Fruit fly (Drosophila melanogaster) whole organism, pupa: ENCODE data around the gene CG14646.

ENCODE experiments used
- CG10348 ChIP-seq: fragments of 200-800 bp; sonication (Bioruptor generic); IDR thresholded peaks from 2 replicates; pipeline ENCODE4 v1.3.6; 2022; ENCODE audit warnings: missing biosample characterization, missing genetic modification characterization
- CG12605 ChIP-seq: fragments of 200-800 bp; sonication (Bioruptor generic); IDR thresholded peaks from 2 replicates; pipeline ENCODE4 v1.3.6; 2022; ENCODE audit warnings: missing biosample characterization, missing genetic modification characterization
- CG13204 ChIP-seq: fragments of 200-800 bp; sonication (Bioruptor generic); optimal IDR thresholded peaks from 2 replicates; lab custom pipeline; 2018; ENCODE audit warnings: missing biosample characterization, mild to moderate bottlenecking, missing genetic modification characterization, moderate library complexity
- CG14655 ChIP-seq: fragments of 200-800 bp; sonication (Bioruptor generic); optimal IDR thresholded peaks from 3 replicates; lab custom pipeline; 2017; ENCODE audit warnings: mild to moderate bottlenecking, missing biosample characterization, missing genetic modification reagents, missing genetic modification characterization
- CG15710 ChIP-seq: fragments of 200-800 bp; sonication (Bioruptor generic); optimal IDR thresholded peaks from 2 replicates; lab custom pipeline; 2018; ENCODE audit warnings: missing biosample characterization, mild to moderate bottlenecking, missing genetic modification characterization, moderate library complexity
- CG17806 ChIP-seq: fragments of 200-800 bp; sonication (Bioruptor generic); optimal IDR thresholded peaks from 2 replicates; lab custom pipeline; 2018; ENCODE audit warnings: missing biosample characterization, mild to moderate bottlenecking, missing genetic modification characterization, moderate library complexity
- CG32121 ChIP-seq: fragments of 200-800 bp; sonication (Bioruptor generic); IDR thresholded peaks from 2 replicates; pipeline ENCODE4 v1.3.6; 2022; ENCODE audit warnings: missing biosample characterization, missing genetic modification characterization
- CG34367 ChIP-seq: fragments of 200-800 bp; sonication (Bioruptor generic); optimal IDR thresholded peaks from 2 replicates; lab custom pipeline; 2018; ENCODE audit warnings: missing biosample characterization, mild to moderate bottlenecking, missing genetic modification characterization
- CG4496 ChIP-seq: fragments of 200-800 bp; sonication (Bioruptor generic); IDR thresholded peaks from 3 replicates; pipeline ENCODE4 v1.3.6; 2022; ENCODE audit warnings: missing biosample characterization, missing genetic modification characterization
- CG8159 ChIP-seq: fragments of 200-800 bp; sonication (Bioruptor generic); optimal IDR thresholded peaks from 3 replicates; lab custom pipeline; 2018; ENCODE audit warnings: missing biosample characterization, mild to moderate bottlenecking, missing genetic modification characterization, moderate library complexity
- CG8301 ChIP-seq: fragments of 200-800 bp; sonication (Bioruptor generic); optimal IDR thresholded peaks from 2 replicates; lab custom pipeline; 2018; ENCODE audit warnings: missing biosample characterization, mild to moderate bottlenecking, missing genetic modification characterization
- CG9948 ChIP-seq: fragments of 200-800 bp; sonication (Bioruptor generic); optimal IDR thresholded peaks from 2 replicates; lab custom pipeline; 2018; ENCODE audit warnings: missing biosample characterization, mild to moderate bottlenecking, missing genetic modification characterization, moderate library complexity
- D1 ChIP-seq: fragments of 200-800 bp; sonication (Bioruptor generic); optimal IDR thresholded peaks from 2 replicates; lab custom pipeline; 2018; ENCODE audit warnings: missing biosample characterization, mild to moderate bottlenecking, missing genetic modification characterization, moderate library complexity
- EcR ChIP-seq: fragments of 200-800 bp; sonication (Bioruptor generic); optimal IDR thresholded peaks from 3 replicates; lab custom pipeline; 2019; ENCODE audit warnings: missing biosample characterization, missing genetic modification characterization, mild to moderate bottlenecking, moderate library complexity, missing genetic modification reagents
- Ets98B ChIP-seq: fragments of 200-800 bp; sonication (Bioruptor generic); IDR thresholded peaks from 2 replicates; pipeline ENCODE4 v1.3.6; 2022; ENCODE audit warnings: missing biosample characterization, missing genetic modification characterization
- Pif1A ChIP-seq: fragments of 200-800 bp; sonication (Bioruptor generic); optimal IDR thresholded peaks from 3 replicates; lab custom pipeline; 2016; ENCODE audit warnings: missing biosample characterization, missing genetic modification characterization
- Pif1B ChIP-seq: fragments of 200-800 bp; sonication (Bioruptor generic); optimal IDR thresholded peaks from 3 replicates; lab custom pipeline; 2016; ENCODE audit warnings: missing biosample characterization, missing genetic modification characterization
- Snoo ChIP-seq: fragments of 200-800 bp; sonication (Bioruptor generic); optimal IDR thresholded peaks from 3 replicates; lab custom pipeline; 2017; ENCODE audit warnings: missing biosample characterization, mild to moderate bottlenecking, missing genetic modification characterization, inconsistent platforms
- fd96Ca ChIP-seq: fragments of 200-800 bp; sonication (Bioruptor generic); IDR thresholded peaks from 3 replicates; pipeline ENCODE4 v1.3.6; 2022; ENCODE audit warnings: missing biosample characterization, missing genetic modification characterization
- gl ChIP-seq: fragments of 200-800 bp; sonication (Bioruptor generic); optimal IDR thresholded peaks from 2 replicates; lab custom pipeline; 2018; ENCODE audit warnings: missing biosample characterization, mild to moderate bottlenecking, missing genetic modification characterization
- rn ChIP-seq: fragments of 200-800 bp; sonication (Bioruptor generic); IDR thresholded peaks from 2 replicates; pipeline ENCODE4 v1.3.6; 2022; ENCODE audit warnings: missing biosample characterization, missing genetic modification characterization

Gene CG14646

DNA sequence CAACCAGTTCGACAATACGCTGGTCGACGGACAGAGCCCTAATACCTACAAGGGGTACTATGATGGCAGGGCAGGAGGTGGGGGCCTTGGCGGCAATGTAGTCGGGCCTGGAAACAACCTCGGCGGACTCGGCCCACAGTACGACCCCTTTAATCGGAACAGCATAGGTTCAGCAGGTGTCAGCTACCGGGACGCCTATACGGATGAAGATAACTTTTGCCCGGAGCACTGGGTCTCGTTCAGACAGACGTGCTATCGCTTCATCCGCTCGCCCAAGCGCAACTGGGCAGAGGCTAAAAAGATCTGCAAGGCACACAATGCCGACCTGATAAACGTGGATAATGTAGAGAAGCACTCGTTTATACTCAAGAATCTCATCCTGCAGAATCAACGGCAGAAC, 8.0 kb upstream of the CG14646 start:
- TF ChIP-seq CG34367 (tag; lab: Kevin White, UChicago): no peak
- TF ChIP-seq CG8159: no peak
- no peak for TF ChIP-seq CG14655 (GFP tag; lab: Kevin White, UChicago)
- TF ChIP-seq D1 (tag; lab: Kevin White, UChicago): no peak
- TF ChIP-seq Snoo (tag; lab: Kevin White, UChicago): no peak
- no peak for TF ChIP-seq gl (tag; lab: Kevin White, UChicago)
- no peak for TF ChIP-seq fd96Ca (GFP tag; lab: Robert Waterston, UW)
- TF ChIP-seq CG4496 (GFP tag; lab: Robert Waterston, UW): no peak
- no peak for TF ChIP-seq CG32121 (GFP tag; lab: Robert Waterston, UW)

dm6 chr3R:4387490-4387889, 2.7 kb upstream of the CG14646 start, which contains the start of gene tub:
Gene tub, plus strand, starts transcription at chr3R:4387742.
- TF ChIP-seq CG15710 (peak; percentile 16), CG9948 (no peak), rn (GFP tag; lab: Robert Waterston, UW) (no peak), CG32121 (GFP tag; lab: Robert Waterston, UW) (peak; percentile 29), Snoo (tag; lab: Kevin White, UChicago) (peak; percentile 24), CG34367 (tag; lab: Kevin White, UChicago) (peak; percentile 1), EcR (GFP tag; lab: Kevin White, UChicago) (peak; percentile 8), Pif1B (GFP tag; lab: Kevin White, UChicago) (no peak), CG12605 (GFP tag; lab: Robert Waterston, UW) (no peak), CG17806 (tag; lab: Kevin White, UChicago) (no peak), Ets98B (GFP tag; lab: Robert Waterston, UW) (peak; percentile 15; the same call in 1 of the 2 replicates), gl (tag; lab: Kevin White, UChicago) (no peak), CG14655 (GFP tag; lab: Kevin White, UChicago) (no peak), CG13204 (no peak), CG8159 (no peak), CG4496 (GFP tag; lab: Robert Waterston, UW) (peak; percentile 29; the same call in 1 of the 3 replicates)
- TF ChIP-seq, all 21 proteins: peak for 7

dm6 chr3R:4394117-4394516, 4.0 kb downstream of the CG14646 start, which contains the start of gene CG34112:
Gene CG34112, minus strand, starts transcription at chr3R:4394259.
- TF ChIP-seq fd96Ca (GFP tag; lab: Robert Waterston, UW) (no peak), Ets98B (GFP tag; lab: Robert Waterston, UW) (0 out of 2 replicates have a peak, but pooled peaks have one; percentile 23), Pif1A (GFP tag; lab: Kevin White, UChicago) (no peak), Pif1B (GFP tag; lab: Kevin White, UChicago) (no peak), CG12605 (GFP tag; lab: Robert Waterston, UW) (0 out of 2 replicates have a peak, but pooled peaks have one; percentile 16), CG4496 (GFP tag; lab: Robert Waterston, UW) (0 out of 3 replicates have a peak, but pooled peaks have one; percentile 37)

DNA sequence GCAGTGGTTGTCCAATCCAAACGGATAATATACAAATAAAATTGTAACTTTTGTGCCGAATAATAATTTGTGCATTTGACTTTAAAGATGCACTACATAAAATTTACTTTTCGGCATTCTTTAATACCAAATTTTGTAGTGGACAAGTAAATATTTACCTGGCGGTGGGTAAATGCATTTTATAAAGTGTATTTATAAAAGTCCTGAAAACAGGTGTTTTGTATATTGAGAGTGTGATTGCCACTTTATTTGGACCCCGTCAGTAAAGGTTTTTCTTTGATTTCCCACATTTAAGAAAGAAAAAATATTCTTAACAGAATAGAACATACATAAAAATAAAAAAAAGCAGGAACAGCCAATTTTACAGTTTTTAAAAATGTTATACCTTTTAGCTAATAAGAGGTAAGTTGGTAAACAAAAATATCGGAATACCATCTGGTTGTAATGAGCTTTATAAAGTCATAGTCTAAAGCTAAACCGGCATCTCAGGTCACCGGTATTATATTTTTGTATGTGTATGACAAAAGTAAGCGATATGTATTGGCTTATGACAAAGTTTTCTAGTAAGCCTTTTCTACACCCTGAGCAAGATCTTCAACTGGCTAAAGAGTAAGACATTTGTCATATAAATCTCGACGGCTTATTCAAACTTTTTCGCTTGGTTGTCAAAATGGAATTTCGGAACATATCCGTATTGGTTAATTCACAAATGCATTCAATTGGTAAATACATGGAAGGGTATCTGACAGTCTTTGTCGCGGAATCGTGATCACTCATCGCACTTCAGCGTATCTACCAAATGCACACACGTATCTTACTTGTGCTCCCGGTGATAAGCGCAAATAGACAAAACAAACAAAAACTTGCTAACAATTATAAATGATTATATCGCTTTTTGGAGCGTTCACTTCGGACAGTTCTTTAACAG, 4.8 kb downstream of the CG14646 start:
- TF ChIP-seq CG4496 (GFP tag; lab: Robert Waterston, UW) (peak; percentile 97), gl (tag; lab: Kevin White, UChicago) (peak; percentile 82), CG14655 (GFP tag; lab: Kevin White, UChicago) (peak; percentile 94), CG13204 (no peak), fd96Ca (GFP tag; lab: Robert Waterston, UW) (peak; percentile 97; the same call in 2 of the 3 replicates), CG15710 (peak; percentile 84), EcR (GFP tag; lab: Kevin White, UChicago) (peak; percentile 6), CG12605 (GFP tag; lab: Robert Waterston, UW) (peak; percentile 94), CG32121 (GFP tag; lab: Robert Waterston, UW) (peak; percentile 95), rn (GFP tag; lab: Robert Waterston, UW) (peak; percentile 89), CG8301 (tag; lab: Kevin White, UChicago) (peak; percentile 97), Pif1A (GFP tag; lab: Kevin White, UChicago) (peak; percentile 94), D1 (tag; lab: Kevin White, UChicago) (peak; percentile 70), CG17806 (tag; lab: Kevin White, UChicago) (peak; percentile 88), CG10348 (GFP tag; lab: Robert Waterston, UW) (peak; percentile 84), CG34367 (tag; lab: Kevin White, UChicago) (peak; percentile 85), Snoo (tag; lab: Kevin White, UChicago) (peak; percentile 88), CG9948 (peak; percentile 91), Pif1B (GFP tag; lab: Kevin White, UChicago) (peak; percentile 97), CG8159 (peak; percentile 87), Ets98B (GFP tag; lab: Robert Waterston, UW) (peak; percentile 97)

DNA sequence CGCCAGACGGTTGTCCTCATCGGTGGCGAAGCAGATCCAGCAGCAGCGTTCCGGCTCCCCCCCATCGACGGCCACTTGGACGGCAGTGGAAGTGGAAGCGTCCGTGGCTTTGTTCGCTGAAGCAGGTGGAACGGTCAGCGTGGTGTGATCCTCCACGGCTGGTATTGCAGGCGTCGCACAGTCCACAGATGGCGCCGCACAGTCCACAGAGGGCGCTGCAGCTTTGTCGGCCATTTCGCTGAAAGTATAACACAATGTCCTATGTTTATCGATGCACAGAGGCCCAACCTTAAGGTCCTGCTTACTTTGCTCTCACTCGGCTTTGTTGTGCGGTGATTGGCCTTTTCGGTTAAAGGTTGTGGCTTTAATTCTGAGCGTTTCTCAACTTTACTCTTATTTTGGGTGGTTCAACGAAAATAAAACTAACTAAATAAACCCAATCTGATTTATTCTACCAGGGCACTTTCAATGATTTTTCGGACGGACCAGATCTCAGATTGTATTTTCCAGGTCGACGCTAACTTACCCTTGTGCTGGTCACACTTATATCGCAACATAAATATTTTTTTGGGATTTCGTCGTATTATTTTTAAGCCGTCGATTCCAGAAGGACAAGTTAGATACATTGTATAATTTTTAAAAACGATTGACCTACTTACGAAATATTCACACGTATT, 7.4 kb downstream of the CG14646 start, which contains the start of gene CG9855:
Gene CG9855 (minus strand): TSS at position 473 of the 677 bp plus-strand sequence.
- TF ChIP-seq CG15710 (no peak), CG8159 (peak; percentile 5)
